Fruit fly (Drosophila melanogaster) whole organism, embryonic: ENCODE results near the gene phol.

Experiments used
- Atf6 ChIP-seq: fragments of 200-800 bp; sonication (Bioruptor generic); IDR thresholded peaks from 2 replicates; pipeline ENCODE4 v1.3.6; 2022; ENCODE audit warnings: missing biosample characterization, missing genetic modification characterization
- B-H1 ChIP-seq: fragments of 200-800 bp; sonication (Bioruptor generic); IDR thresholded peaks from 3 replicates; pipeline ENCODE4 v1.3.6; 2022; ENCODE audit warnings: missing biosample characterization, missing genetic modification characterization
- CG10209 ChIP-seq: fragments of 200-800 bp; sonication (Bioruptor generic); optimal IDR thresholded peaks from 3 replicates; lab custom pipeline; 2017; ENCODE audit warnings: missing biosample characterization, mild to moderate bottlenecking, missing genetic modification characterization, missing genetic modification reagents
- CG10267 ChIP-seq: fragments of 200-800 bp; sonication (Bioruptor generic); optimal IDR thresholded peaks from 2 replicates; lab custom pipeline; 2018; ENCODE audit warnings: missing biosample characterization, mild to moderate bottlenecking, missing genetic modification characterization, moderate library complexity
- CG11695 ChIP-seq: fragments of 200-800 bp; sonication (Bioruptor generic); IDR thresholded peaks from 3 replicates; pipeline ENCODE4 v1.3.6; 2022; ENCODE audit warnings: missing biosample characterization, missing genetic modification characterization
- CG12236 ChIP-seq: fragments of 200-800 bp; sonication (Bioruptor generic); optimal IDR thresholded peaks from 2 replicates; lab custom pipeline; 2016; ENCODE audit warnings: missing biosample characterization, missing genetic modification characterization
- CG13624 ChIP-seq: fragments of 200-800 bp; sonication (Bioruptor generic); optimal IDR thresholded peaks from 2 replicates; lab custom pipeline; 2016; ENCODE audit warnings: missing biosample characterization, missing genetic modification characterization
- CG15011 ChIP-seq: fragments of 200-800 bp; sonication (Bioruptor generic); optimal IDR thresholded peaks from 3 replicates; lab custom pipeline; 2018; ENCODE audit warnings: missing biosample characterization, mild to moderate bottlenecking, missing genetic modification characterization
- CG16863 ChIP-seq: fragments of 200-800 bp; sonication (Bioruptor generic); optimal IDR thresholded peaks from 3 replicates; lab custom pipeline; 2016; ENCODE audit warnings: missing biosample characterization, missing genetic modification characterization
- CG1832 ChIP-seq: fragments of 200-800 bp; sonication (Bioruptor generic); optimal IDR thresholded peaks from 2 replicates; lab custom pipeline; 2017; ENCODE audit warnings: missing biosample characterization, mild to moderate bottlenecking, missing genetic modification characterization, inconsistent platforms
- CG3407 ChIP-seq: fragments of 200-800 bp; sonication (Bioruptor generic); optimal IDR thresholded peaks from 2 replicates; lab custom pipeline; 2018; ENCODE audit warnings: missing biosample characterization, mild to moderate bottlenecking, missing genetic modification characterization
- CG34224 ChIP-seq: fragments of 200-800 bp; sonication (Bioruptor generic); IDR thresholded peaks from 3 replicates; pipeline ENCODE4 v1.3.6; 2022; ENCODE audit warnings: missing biosample characterization, missing genetic modification characterization; ENCODE audit not compliant: partially characterized antibody
- CG34422 ChIP-seq: fragments of 200-800 bp; sonication (Bioruptor generic); IDR thresholded peaks from 3 replicates; pipeline ENCODE4 v1.3.6; 2022; ENCODE audit warnings: missing biosample characterization, missing genetic modification characterization
- CG3847 ChIP-seq: fragments of 200-800 bp; sonication (Bioruptor generic); IDR thresholded peaks from 2 replicates; pipeline ENCODE4 v1.3.6; 2022; ENCODE audit warnings: missing biosample characterization, missing genetic modification characterization
- CG4820 ChIP-seq: fragments of 200-800 bp; sonication (Bioruptor generic); optimal IDR thresholded peaks from 3 replicates; lab custom pipeline; 2016; ENCODE audit warnings: missing biosample characterization, missing genetic modification characterization
- CG6175 ChIP-seq: fragments of 200-800 bp; sonication (Bioruptor generic); IDR thresholded peaks from 3 replicates; pipeline ENCODE4 v1.3.6; 2022; ENCODE audit warnings: missing biosample characterization, missing genetic modification characterization
- CG7839 ChIP-seq: fragments of 200-800 bp; sonication (Bioruptor generic); optimal IDR thresholded peaks from 3 replicates; lab custom pipeline; 2018; ENCODE audit warnings: missing biosample characterization, mild to moderate bottlenecking, missing genetic modification characterization, moderate library complexity
- CG8089 ChIP-seq: fragments of 200-800 bp; sonication (Bioruptor generic); optimal IDR thresholded peaks from 3 replicates; lab custom pipeline; 2016; ENCODE audit warnings: missing biosample characterization, missing genetic modification characterization
- CG8281 ChIP-seq: fragments of 200-800 bp; sonication (Bioruptor generic); optimal IDR thresholded peaks from 2 replicates; lab custom pipeline; 2018; ENCODE audit warnings: missing biosample characterization, mild to moderate bottlenecking, missing genetic modification characterization, moderate library complexity
- CG8944 ChIP-seq: fragments of 200-800 bp; sonication (Bioruptor generic); optimal IDR thresholded peaks from 3 replicates; lab custom pipeline; 2016; ENCODE audit warnings: missing biosample characterization, missing genetic modification characterization
- Dref ChIP-seq: fragments of 200-800 bp; sonication (Bioruptor generic); IDR thresholded peaks from 2 replicates; pipeline ENCODE4 v1.3.6; 2022; ENCODE audit warnings: missing biosample characterization, missing genetic modification characterization
- Drgx ChIP-seq: fragments of 200-800 bp; sonication (Bioruptor generic); IDR thresholded peaks from 2 replicates; pipeline ENCODE4 v1.3.6; 2022; ENCODE audit warnings: missing biosample characterization, missing genetic modification characterization
- Ets97D ChIP-seq: fragments of 200-800 bp; sonication (Bioruptor generic); optimal IDR thresholded peaks from 3 replicates; lab custom pipeline; 2016; ENCODE audit warnings: missing biosample characterization, missing genetic modification characterization
- Fer3 ChIP-seq: fragments of 200-800 bp; sonication (Bioruptor generic); optimal IDR thresholded peaks from 2 replicates; lab custom pipeline; 2018; ENCODE audit warnings: missing biosample characterization, mild to moderate bottlenecking, missing genetic modification characterization, moderate library complexity
- Hey ChIP-seq: fragments of 200-800 bp; sonication (Bioruptor generic); optimal IDR thresholded peaks from 3 replicates; lab custom pipeline; 2018; ENCODE audit warnings: missing biosample characterization, mild to moderate bottlenecking, missing genetic modification characterization
- HmgZ ChIP-seq: fragments of 200-800 bp; sonication (Bioruptor generic); optimal IDR thresholded peaks from 2 replicates; lab custom pipeline; 2018; ENCODE audit warnings: missing biosample characterization, mild to moderate bottlenecking, missing genetic modification characterization
- Meics ChIP-seq: fragments of 200-800 bp; sonication (Bioruptor generic); optimal IDR thresholded peaks from 2 replicates; lab custom pipeline; 2017; ENCODE audit warnings: missing biosample characterization, mild to moderate bottlenecking, missing genetic modification characterization
- Oaz ChIP-seq: fragments of 200-800 bp; sonication (Bioruptor generic); IDR thresholded peaks from 2 replicates; pipeline ENCODE4 v1.3.6; 2022; ENCODE audit warnings: missing biosample characterization, missing genetic modification characterization
- Optix ChIP-seq: fragments of 200-800 bp; sonication (Bioruptor generic); IDR thresholded peaks from 3 replicates; pipeline ENCODE4 v1.3.6; 2022; ENCODE audit warnings: missing biosample characterization, missing genetic modification characterization
- PHDP ChIP-seq: fragments of 200-800 bp; sonication (Bioruptor generic); optimal IDR thresholded peaks from 3 replicates; lab custom pipeline; 2018; ENCODE audit warnings: missing biosample characterization, mild to moderate bottlenecking, missing genetic modification characterization, moderate library complexity
- Ptx1 ChIP-seq: fragments of 200-800 bp; sonication (Bioruptor generic); IDR thresholded peaks from 2 replicates; pipeline ENCODE4 v1.3.6; 2022; ENCODE audit warnings: missing biosample characterization, missing genetic modification characterization
- Sry-δ ChIP-seq: fragments of 200-800 bp; sonication (Bioruptor generic); optimal IDR thresholded peaks from 2 replicates; lab custom pipeline; 2016; ENCODE audit warnings: missing biosample characterization, missing genetic modification characterization
- Vsx1 ChIP-seq: fragments of 200-800 bp; sonication (Bioruptor generic); optimal IDR thresholded peaks from 2 replicates; lab custom pipeline; 2017; ENCODE audit warnings: missing biosample characterization, mild to moderate bottlenecking, missing genetic modification characterization, missing genetic modification reagents
- bbx ChIP-seq: fragments of 200-800 bp; sonication (Bioruptor generic); IDR thresholded peaks from 2 replicates; pipeline ENCODE4 v1.3.6; 2022; ENCODE audit warnings: missing biosample characterization, missing genetic modification characterization; ENCODE audit not compliant: partially characterized antibody
- eyg ChIP-seq: fragments of 200-800 bp; sonication (Bioruptor generic); optimal IDR thresholded peaks from 3 replicates; lab custom pipeline; 2016; ENCODE audit warnings: missing biosample characterization, missing genetic modification characterization
- fd64A ChIP-seq: fragments of 200-800 bp; sonication (Bioruptor generic); optimal IDR thresholded peaks from 3 replicates; lab custom pipeline; 2018; ENCODE audit warnings: missing biosample characterization, mild to moderate bottlenecking, missing genetic modification characterization
- ftz-f1 ChIP-seq: fragments of 200-800 bp; sonication (Bioruptor generic); optimal IDR thresholded peaks from 2 replicates; lab custom pipeline; 2016; ENCODE audit warnings: missing biosample characterization, missing genetic modification characterization
- gsb ChIP-seq: fragments of 200-800 bp; sonication (Bioruptor generic); IDR thresholded peaks from 2 replicates; pipeline ENCODE4 v1.3.6; 2022; ENCODE audit warnings: missing biosample characterization, missing genetic modification characterization
- gsb-n ChIP-seq: fragments of 200-800 bp; sonication (Bioruptor generic); optimal IDR thresholded peaks from 3 replicates; lab custom pipeline; 2018; ENCODE audit warnings: missing biosample characterization, mild to moderate bottlenecking, missing genetic modification characterization
- lilli ChIP-seq: fragments of 200-800 bp; sonication (Bioruptor generic); optimal IDR thresholded peaks from 3 replicates; lab custom pipeline; 2016; ENCODE audit warnings: missing biosample characterization, missing genetic modification characterization
- lmd ChIP-seq: fragments of 200-800 bp; sonication (Bioruptor generic); IDR thresholded peaks from 2 replicates; pipeline ENCODE4 v1.3.6; 2022; ENCODE audit warnings: missing biosample characterization, missing genetic modification characterization
- pnt ChIP-seq: fragments of 200-800 bp; sonication (Bioruptor generic); optimal IDR thresholded peaks from 3 replicates; lab custom pipeline; 2016; ENCODE audit warnings: missing biosample characterization, missing genetic modification characterization
- prd ChIP-seq, 3 experiments: fragments of >200 bp in 2 of 3; fragments of 200-800 bp in 1 of 3; sonication (Bioruptor generic) in 1 of 3; optimal IDR thresholded peaks in 2 of 3; IDR thresholded peaks in 1 of 3; 2 replicates in 2 of 3; 3 replicates in 1 of 3; pipeline versions ENCODE4 v1.3.6 to Lab custom; 2017 to 2022; ENCODE audit warnings: missing biosample characterization in 1 of 3, missing genetic modification characterization in 1 of 3
- psq ChIP-seq: fragments of 200-800 bp; sonication (Bioruptor generic); optimal IDR thresholded peaks from 2 replicates; lab custom pipeline; 2017; ENCODE audit warnings: missing biosample characterization, missing genetic modification characterization
- sens ChIP-seq: fragments of 200-800 bp; sonication (Bioruptor generic); peaks from one replicate; lab custom pipeline; 2016; ENCODE audit warnings: missing biosample characterization, missing genetic modification characterization
- sob ChIP-seq: fragments of 200-800 bp; sonication (Bioruptor generic); IDR thresholded peaks from 2 replicates; pipeline ENCODE4 v1.3.6; 2022; ENCODE audit warnings: missing biosample characterization, missing genetic modification characterization
- stc ChIP-seq: fragments of 200-800 bp; sonication (Bioruptor generic); IDR thresholded peaks from 2 replicates; pipeline ENCODE4 v1.3.6; 2022; ENCODE audit warnings: missing biosample characterization, missing genetic modification characterization
- tna ChIP-seq: fragments of 200-800 bp; sonication (Bioruptor generic); IDR thresholded peaks from 2 replicates; pipeline ENCODE4 v1.3.6; 2022; ENCODE audit warnings: missing biosample characterization, missing genetic modification characterization; ENCODE audit not compliant: partially characterized antibody
- trem ChIP-seq: fragments of 200-800 bp; optimal IDR thresholded peaks from 3 replicates; lab custom pipeline; 2019; ENCODE audit warnings: missing biosample characterization, mild to moderate bottlenecking, missing genetic modification characterization, moderate library complexity
- unpg ChIP-seq: fragments of 200-800 bp; sonication (Bioruptor generic); optimal IDR thresholded peaks from 3 replicates; lab custom pipeline; 2018; ENCODE audit warnings: missing biosample characterization, mild to moderate bottlenecking, missing genetic modification characterization, moderate library complexity
- vfl ChIP-seq: fragments of 200-800 bp; sonication (Bioruptor generic); optimal IDR thresholded peaks from 2 replicates; lab custom pipeline; 2016; ENCODE audit warnings: missing biosample characterization, missing genetic modification characterization

Gene phol

DNA sequence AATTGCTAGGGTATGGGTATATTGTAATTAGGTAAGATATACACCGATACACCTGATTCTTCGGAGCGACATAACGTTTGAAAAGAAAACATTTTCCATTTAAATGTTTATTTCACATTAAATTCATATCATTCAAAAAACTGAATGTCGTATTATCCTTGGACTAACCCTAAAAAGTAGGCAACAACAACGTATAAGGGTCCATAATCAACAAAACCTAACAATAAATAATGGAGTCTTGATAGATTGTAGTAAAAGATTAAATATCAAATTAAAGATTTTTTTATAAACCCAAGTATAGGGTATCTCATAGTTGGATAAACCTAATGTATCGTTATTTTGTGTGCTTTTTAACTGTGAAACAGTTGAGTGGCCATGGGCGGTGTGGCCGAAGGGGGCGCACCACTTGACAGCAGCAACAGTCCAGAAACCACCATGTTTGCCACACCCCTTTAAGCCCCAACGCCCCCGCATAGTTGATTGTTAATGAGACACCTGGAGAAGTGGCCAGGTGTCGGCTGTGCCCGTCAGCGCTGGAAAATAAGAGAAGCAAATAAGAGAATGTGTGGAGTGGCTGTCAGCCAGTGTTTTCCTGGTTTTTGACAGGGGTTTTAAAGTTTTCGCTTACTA lies 12.3 kb upstream of the phol start (continued):
- TF ChIP-seq Vsx1 (GFP tag; lab: Kevin White, UChicago) (peak; percentile 14), prd (optimal IDR thresholded peaks at IDR 0.05; lab: Kevin White, UChicago) (no peak), prd (GFP tag; IDR thresholded peaks at IDR 0.05; lab: Robert Waterston, UW) (no peak), CG3407 (no peak), HmgZ (tag; lab: Kevin White, UChicago) (no peak), CG3847 (GFP tag; lab: Robert Waterston, UW) (no peak), Hey (tag; lab: Kevin White, UChicago) (no peak), CG10209 (GFP tag; lab: Kevin White, UChicago) (peak; percentile 17), vfl (no peak), CG13624 (no peak), CG8281 (tag; lab: Kevin White, UChicago) (no peak), Meics (GFP tag; lab: Kevin White, UChicago) (peak; percentile 62), PHDP (tag; lab: Kevin White, UChicago) (peak; percentile 30), sob (GFP tag; lab: Robert Waterston, UW) (no peak; the same call in 1 of the 2 replicates), psq (GFP tag; lab: Kevin White, UChicago) (no peak), trem (no peak), CG7839 (tag; lab: Kevin White, UChicago) (peak; percentile 62), gsb (GFP tag; lab: Robert Waterston, UW) (no peak), Ptx1 (no peak; the same call in 1 of the 2 replicates), CG34224 (GFP tag; lab: Robert Waterston, UW) (no peak), CG12236 (no peak), pnt (no peak), Optix (GFP tag; lab: Robert Waterston, UW) (no peak), gsb-n (no peak), Oaz (GFP tag; lab: Robert Waterston, UW) (no peak), fd64A (GFP tag; lab: Kevin White, UChicago) (no peak), CG4820 (GFP tag; lab: Kevin White, UChicago) (no peak), Ets97D (GFP tag; lab: Kevin White, UChicago) (no peak), tna (GFP tag; lab: Robert Waterston, UW) (no peak), sens (GFP tag; lab: Kevin White, UChicago) (peak; percentile 82), stc (GFP tag; lab: Robert Waterston, UW) (no peak), bbx (no peak), lilli (GFP tag; lab: Kevin White, UChicago) (peak; percentile 27), ftz-f1 (GFP tag; lab: Kevin White, UChicago) (no peak), CG15011 (GFP tag; lab: Kevin White, UChicago) (peak; percentile 14), CG16863 (GFP tag; lab: Kevin White, UChicago) (no peak), Sry-δ (GFP tag; lab: Kevin White, UChicago) (no peak), Atf6 (no peak), Drgx (GFP tag; lab: Robert Waterston, UW) (no peak), unpg (no peak), Fer3 (tag; lab: Kevin White, UChicago) (no peak), CG8944 (GFP tag; lab: Kevin White, UChicago) (no peak), CG8089 (GFP tag; lab: Kevin White, UChicago) (no peak), CG11695 (GFP tag; lab: Robert Waterston, UW) (no peak), CG1832 (no peak), B-H1 (no peak), CG10267 (tag; lab: Kevin White, UChicago) (peak; percentile 23), CG6175 (GFP tag; lab: Robert Waterston, UW) (no peak), CG34422 (GFP tag; lab: Robert Waterston, UW) (no peak), lmd (GFP tag; lab: Robert Waterston, UW) (0 out of 2 replicates have a peak, but pooled peaks have one; percentile 26), eyg (GFP tag; lab: Kevin White, UChicago) (no peak), Dref (GFP tag; lab: Robert Waterston, UW) (no peak)
